Fruit fly (Drosophila melanogaster) whole organism, adult: ENCODE measurements around the gene Snoo.
A peak's percentile ranks its signal among the peaks of the same experiment; 100 is the strongest.

Experiments
- CG11617 ChIP-seq: fragments of 200-800 bp; sonication (Bioruptor generic); optimal IDR thresholded peaks from 2 replicates; lab custom pipeline; 2017; ENCODE audit warnings: mild to moderate bottlenecking, missing biosample characterization, missing genetic modification reagents, missing genetic modification characterization
- CG12768 ChIP-seq: fragments of 200-800 bp; sonication (Bioruptor generic); optimal IDR thresholded peaks from 2 replicates; lab custom pipeline; 2017; ENCODE audit warnings: missing biosample characterization, missing genetic modification characterization, mild to moderate bottlenecking, moderate library complexity, missing genetic modification reagents
- CG14711 ChIP-seq: fragments of 200-800 bp; sonication (Bioruptor generic); optimal IDR thresholded peaks from 2 replicates; lab custom pipeline; 2018; ENCODE audit warnings: missing biosample characterization, mild to moderate bottlenecking, missing genetic modification characterization, moderate library complexity
- CG1620 ChIP-seq: fragments of 200-800 bp; sonication (Bioruptor generic); optimal IDR thresholded peaks from 2 replicates; lab custom pipeline; 2016; ENCODE audit warnings: missing biosample characterization, missing genetic modification characterization
- CG33017 ChIP-seq: fragments of 200-800 bp; sonication (Bioruptor generic); optimal IDR thresholded peaks from 2 replicates; lab custom pipeline; 2018; ENCODE audit warnings: missing biosample characterization, mild to moderate bottlenecking, missing genetic modification characterization, moderate library complexity
- CG5204 ChIP-seq: fragments of 200-800 bp; sonication (Bioruptor generic); optimal IDR thresholded peaks from 2 replicates; lab custom pipeline; 2016; ENCODE audit warnings: missing biosample characterization, missing genetic modification characterization
- CG7045 ChIP-seq: fragments of 200-800 bp; sonication (Bioruptor generic); optimal IDR thresholded peaks from 2 replicates; lab custom pipeline; 2017; ENCODE audit warnings: missing biosample characterization, mild to moderate bottlenecking, missing genetic modification characterization
- CG7101 ChIP-seq: fragments of 200-800 bp; sonication (Bioruptor generic); optimal IDR thresholded peaks from 2 replicates; lab custom pipeline; 2018; ENCODE audit warnings: missing biosample characterization, mild to moderate bottlenecking, missing genetic modification characterization, moderate library complexity
- Clk ChIP-seq: fragments of 200-800 bp; sonication (Bioruptor generic); optimal IDR thresholded peaks from 2 replicates; lab custom pipeline; 2017; ENCODE audit warnings: missing biosample characterization, missing genetic modification characterization
- Crg-1 ChIP-seq: fragments of 200-800 bp; sonication (Bioruptor generic); optimal IDR thresholded peaks from 2 replicates; lab custom pipeline; 2016; ENCODE audit warnings: missing biosample characterization, missing genetic modification characterization
- Hr96 ChIP-seq: fragments of 200-800 bp; sonication (Bioruptor generic); optimal IDR thresholded peaks from 2 replicates; lab custom pipeline; 2016; ENCODE audit warnings: missing biosample characterization, missing genetic modification characterization
- Mnt ChIP-seq: fragments of 200-800 bp; sonication (Bioruptor generic); optimal IDR thresholded peaks from 2 replicates; lab custom pipeline; 2016; ENCODE audit warnings: missing biosample characterization, mild to moderate bottlenecking, missing genetic modification characterization
- bab1 ChIP-seq: fragments of 200-800 bp; sonication (Bioruptor generic); optimal IDR thresholded peaks from 3 replicates; lab custom pipeline; 2019; ENCODE audit warnings: missing biosample characterization, mild to moderate bottlenecking, missing genetic modification characterization, moderate library complexity
- cic ChIP-seq: fragments of 200-800 bp; sonication (Bioruptor generic); optimal IDR thresholded peaks from 2 replicates; lab custom pipeline; 2017; ENCODE audit warnings: missing biosample characterization, mild to moderate bottlenecking, missing genetic modification characterization, moderate library complexity
- cnc ChIP-seq, 2 experiments: fragments of >200 bp; optimal IDR thresholded peaks; 2 replicates each; lab custom pipeline; 2017
- kay ChIP-seq: fragments of 200-800 bp; sonication (Bioruptor generic); peaks from one replicate; lab custom pipeline; 2016; ENCODE audit warnings: missing biosample characterization, missing genetic modification characterization, borderline replicate concordance
- ovo ChIP-seq: fragments of 200-800 bp; sonication (Bioruptor generic); optimal IDR thresholded peaks from 2 replicates; lab custom pipeline; 2016; ENCODE audit warnings: missing biosample characterization, missing genetic modification characterization
- pad ChIP-seq: fragments of 200-800 bp; sonication (Bioruptor generic); optimal IDR thresholded peaks from 3 replicates; lab custom pipeline; 2017; ENCODE audit warnings: missing biosample characterization, missing genetic modification characterization, mild to moderate bottlenecking, moderate library complexity, missing genetic modification reagents
- tj ChIP-seq: fragments of 200-800 bp; sonication (Bioruptor generic); optimal IDR thresholded peaks from 3 replicates; lab custom pipeline; 2017; ENCODE audit warnings: missing biosample characterization, mild to moderate bottlenecking, missing genetic modification characterization, moderate library complexity
- toe ChIP-seq: fragments of 200-800 bp; sonication (Bioruptor generic); optimal IDR thresholded peaks from 2 replicates; lab custom pipeline; 2016; ENCODE audit warnings: missing biosample characterization, missing genetic modification characterization

The Snoo gene

DNA sequence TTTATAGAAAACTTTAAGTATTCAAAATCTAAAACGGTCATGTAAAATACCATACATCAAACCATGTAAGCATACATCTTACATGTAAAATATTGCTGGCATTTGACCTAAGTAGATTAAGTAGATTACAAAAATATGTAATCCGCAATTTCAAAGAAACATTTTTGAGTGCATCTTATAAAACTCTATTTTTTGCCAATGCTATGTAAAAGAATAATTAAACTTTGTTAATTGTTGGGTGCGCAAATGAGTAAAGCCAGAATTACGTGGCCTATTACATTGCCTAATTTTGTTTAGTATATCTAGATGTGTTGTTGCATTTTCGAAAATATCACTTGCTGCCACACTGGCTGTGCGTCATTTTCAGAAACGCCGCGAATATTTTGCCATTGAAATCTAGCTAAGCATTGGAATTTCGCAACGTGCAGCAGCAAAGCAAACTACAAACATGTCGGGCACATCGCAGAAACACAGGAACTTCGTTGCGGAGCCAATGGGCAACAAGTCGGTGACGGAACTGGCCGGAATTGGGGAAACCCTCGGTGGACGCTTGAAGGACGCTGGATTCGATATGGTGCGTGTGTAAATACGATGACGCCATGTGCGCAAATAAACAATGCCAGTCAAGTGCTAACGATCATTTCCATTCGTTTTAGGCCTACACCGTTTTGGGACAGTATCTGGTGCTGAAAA lies 45.3 kb upstream of the Snoo start, which contains the start of gene baf:
TSS of gene baf (plus strand) at position 303 of the 693 bp plus-strand sequence.
- TF ChIP-seq Mnt (GFP tag; lab: Kevin White, UChicago) = peak; percentile 40
- TF ChIP-seq cic = peak; percentile 40
- TF ChIP-seq cnc (optimal IDR thresholded peaks at IDR 0.05; lab: Kevin White, UChicago) = no peak
- TF ChIP-seq CG7045 (GFP tag; lab: Kevin White, UChicago) = no peak

dm6 chr2L:8024325-8024724 lies 40.3 kb upstream of the Snoo start:
- TF ChIP-seq CG14711 (tag; lab: Kevin White, UChicago) (no peak), Hr96 (GFP tag; lab: Kevin White, UChicago) (no peak), CG33017 (tag; lab: Kevin White, UChicago) (no peak)

- TF ChIP-seq bab1 = no peak
- TF ChIP-seq Crg-1 (GFP tag; lab: Kevin White, UChicago) = no peak
- TF ChIP-seq CG33017 (tag; lab: Kevin White, UChicago) = no peak
- no peak for TF ChIP-seq cic
- no peak for TF ChIP-seq CG7101
- TF ChIP-seq CG14711 (tag; lab: Kevin White, UChicago) = no peak
- no peak for TF ChIP-seq CG5204 (GFP tag; lab: Kevin White, UChicago)
- TF ChIP-seq CG1620 (GFP tag; lab: Kevin White, UChicago) = no peak
- TF ChIP-seq tj (GFP tag; lab: Kevin White, UChicago) = no peak
- no peak for TF ChIP-seq pad (GFP tag; lab: Kevin White, UChicago)
- no peak for TF ChIP-seq ovo
- no peak for TF ChIP-seq cnc (optimal IDR thresholded peaks at IDR 0.05; lab: Kevin White, UChicago)
- TF ChIP-seq CG11617 (GFP tag; lab: Kevin White, UChicago) = no peak
- no peak for TF ChIP-seq Clk (GFP tag; lab: Kevin White, UChicago)
- TF ChIP-seq Hr96 (GFP tag; lab: Kevin White, UChicago) = no peak
Measured at dm6 chr2L:8012551-8012950, 28.6 kb upstream of the Snoo start.

DNA sequence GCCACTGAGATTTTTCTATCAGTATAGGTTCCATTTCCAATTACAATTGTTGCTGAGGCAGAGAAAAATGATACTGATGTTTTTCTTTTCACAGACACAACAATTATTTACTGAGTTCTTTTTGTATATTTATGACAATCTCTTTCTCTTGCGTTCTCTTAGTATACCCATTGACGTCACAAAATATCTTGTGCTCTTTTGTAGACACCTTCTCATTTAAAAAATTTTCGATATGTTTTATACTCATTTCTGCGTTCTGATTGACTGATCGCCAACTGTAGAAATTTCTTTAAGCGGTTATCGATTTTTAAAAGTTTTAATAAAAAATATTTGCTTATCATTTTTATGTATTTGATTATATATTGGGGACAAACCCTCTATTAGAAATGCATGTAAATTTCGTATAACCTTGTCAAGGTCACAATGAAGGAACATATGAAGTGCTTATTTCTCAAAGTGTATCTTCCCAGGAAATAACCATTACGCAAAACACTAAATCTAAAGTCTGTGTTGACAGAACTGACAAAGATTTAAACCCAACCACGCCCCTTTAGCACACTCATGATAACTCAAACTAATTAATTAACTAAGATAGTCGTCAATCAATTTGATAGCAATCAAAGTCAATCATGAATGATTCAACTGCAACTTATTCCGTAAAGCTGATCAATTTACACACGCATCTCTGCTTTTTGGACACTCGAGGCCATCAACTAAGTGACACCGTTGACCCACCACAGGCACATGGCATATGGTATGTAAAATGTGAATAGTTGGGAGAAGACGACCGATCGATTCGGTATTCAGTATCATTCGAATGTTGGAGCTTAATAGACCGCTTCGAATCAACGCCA lies 26.8 kb upstream of the Snoo start, which contains the start of the genes Glyat and Tg:
TSS of gene Glyat (minus strand) at position 51 of the 854 bp plus-strand sequence.
TSS of gene Tg (plus strand) at position 804 of the 854 bp plus-strand sequence.
- TF ChIP-seq CG1620 (GFP tag; lab: Kevin White, UChicago) (no peak), pad (GFP tag; lab: Kevin White, UChicago) (no peak), kay (GFP tag; lab: Kevin White, UChicago) (peak; percentile 7), CG5204 (GFP tag; lab: Kevin White, UChicago) (no peak), tj (GFP tag; lab: Kevin White, UChicago) (peak; percentile 40), cnc (optimal IDR thresholded peaks at IDR 0.05; lab: Kevin White, UChicago) (no peak), CG12768 (GFP tag; lab: Kevin White, UChicago) (no peak), cic (no peak), toe (GFP tag; lab: Kevin White, UChicago) (no peak), ovo (no peak), CG7101 (no peak)

- no peak for TF ChIP-seq toe (GFP tag; lab: Kevin White, UChicago)
- TF ChIP-seq CG11617 (GFP tag; lab: Kevin White, UChicago) = peak; percentile 20
- TF ChIP-seq cic = peak; percentile 32
- no peak for TF ChIP-seq CG14711 (tag; lab: Kevin White, UChicago)
- TF ChIP-seq Crg-1 (GFP tag; lab: Kevin White, UChicago) = no peak
- TF ChIP-seq CG12768 (GFP tag; lab: Kevin White, UChicago) = peak; percentile 28
- TF ChIP-seq CG1620 (GFP tag; lab: Kevin White, UChicago) = no peak
- peak; percentile 91 for TF ChIP-seq Mnt (GFP tag; lab: Kevin White, UChicago)
- TF ChIP-seq kay (GFP tag; lab: Kevin White, UChicago) = no peak
- TF ChIP-seq CG7101 = peak; percentile 22
- TF ChIP-seq Hr96 (GFP tag; lab: Kevin White, UChicago) = no peak
- TF ChIP-seq Clk (GFP tag; lab: Kevin White, UChicago) = no peak
- no peak for TF ChIP-seq cnc (optimal IDR thresholded peaks at IDR 0.05; lab: Kevin White, UChicago)
- TF ChIP-seq bab1 = peak; percentile 21
- peak; percentile 36 for TF ChIP-seq CG33017 (tag; lab: Kevin White, UChicago)
- TF ChIP-seq tj (GFP tag; lab: Kevin White, UChicago) = peak; percentile 32
- no peak for TF ChIP-seq CG7045 (GFP tag; lab: Kevin White, UChicago)
- TF ChIP-seq CG5204 (GFP tag; lab: Kevin White, UChicago) = no peak
- no peak for TF ChIP-seq pad (GFP tag; lab: Kevin White, UChicago)
- no peak for TF ChIP-seq ovo
Measured at dm6 chr2L:8009283-8010211, 25.6 kb upstream of the Snoo start, which contains the start of gene CG12560. CG12560 (minus strand) TSS chr2L:8009477.
